Worm (Caenorhabditis elegans) whole organism, L2 larva: Measurements from ENCODE around the gene scl-1.
A peak's percentile ranks its signal among the peaks of the same experiment; 100 is the strongest.

Source experiments
- C34F6.9 ChIP-seq: fragments of 150-350 bp; optimal IDR thresholded peaks from 2 replicates; lab custom pipeline; 2014; ENCODE audit warnings: missing biosample characterization, missing genetic modification characterization
- F13H6.1 ChIP-seq: sonication (generic microtip); optimal IDR thresholded peaks from 2 replicates; lab custom pipeline; 2016; ENCODE audit warnings: missing genetic modification characterization, missing compliant biosample characterization
- Y55F3AM.14 ChIP-seq: fragments of 200-800 bp; sonication (Bioruptor generic); optimal IDR thresholded peaks from 2 replicates; lab custom pipeline; 2018; ENCODE audit warnings: mild to moderate bottlenecking, missing genetic modification characterization, missing compliant biosample characterization
- ZK546.5 ChIP-seq: sonication (generic microtip); optimal IDR thresholded peaks from 2 replicates; lab custom pipeline; 2017; ENCODE audit warnings: missing biosample characterization, missing genetic modification characterization
- alr-1 ChIP-seq: fragments of 150-350 bp; optimal IDR thresholded peaks from 2 replicates; lab custom pipeline; 2014; ENCODE audit warnings: missing biosample characterization, missing genetic modification characterization
- aly-2 ChIP-seq: fragments of 150-350 bp; optimal IDR thresholded peaks from 2 replicates; lab custom pipeline; 2014; ENCODE audit warnings: missing biosample characterization, missing genetic modification characterization
- blmp-1 ChIP-seq: sonication (generic microtip); optimal IDR thresholded peaks from 2 replicates; lab custom pipeline; 2017; ENCODE audit warnings: missing genetic modification characterization, mild to moderate bottlenecking, missing compliant biosample characterization, antibody characterized with exemption, moderate library complexity; ENCODE audit not compliant: insufficient read depth
- crh-2 ChIP-seq: sonication (generic microtip); optimal IDR thresholded peaks from 2 replicates; lab custom pipeline; 2017; ENCODE audit warnings: missing biosample characterization, missing genetic modification characterization
- egl-27 ChIP-seq: sonication (generic microtip); optimal IDR thresholded peaks from 3 replicates; lab custom pipeline; 2017; ENCODE audit warnings: missing biosample characterization, missing genetic modification reagents, missing genetic modification characterization
- fos-1 ChIP-seq: fragments of 150-350 bp; optimal IDR thresholded peaks from 2 replicates; lab custom pipeline; 2014; ENCODE audit warnings: missing biosample characterization, missing genetic modification characterization
- lin-13 ChIP-seq: fragments of 150-350 bp; optimal IDR thresholded peaks from 2 replicates; lab custom pipeline; 2014; ENCODE audit warnings: missing biosample characterization, missing genetic modification reagents, missing genetic modification characterization
- lin-39 ChIP-seq: fragments of 150-350 bp; optimal IDR thresholded peaks from 2 replicates; lab custom pipeline; 2014; ENCODE audit warnings: missing biosample characterization, missing genetic modification reagents, missing genetic modification characterization
- lsy-2 ChIP-seq, 2 experiments: fragments of 150-350 bp in 1 of 2; sonication (generic microtip) in 1 of 2; optimal IDR thresholded peaks; 2 replicates each; lab custom pipeline; 2014 to 2017; ENCODE audit warnings: missing biosample characterization in 2 of 2, missing genetic modification characterization in 2 of 2
- mab-5 ChIP-seq: fragments of 150-350 bp; optimal IDR thresholded peaks from 2 replicates; lab custom pipeline; 2014; ENCODE audit warnings: missing biosample characterization, missing genetic modification characterization
- mbf-1 ChIP-seq: sonication (generic microtip); optimal IDR thresholded peaks from 2 replicates; lab custom pipeline; 2017; ENCODE audit warnings: missing biosample characterization, missing genetic modification characterization
- mdl-1 ChIP-seq, 2 experiments: fragments of 150-350 bp in 1 of 2; sonication (generic microtip) in 1 of 2; optimal IDR thresholded peaks; 2 replicates each; lab custom pipeline; 2017; ENCODE audit warnings: missing biosample characterization in 2 of 2, missing genetic modification characterization in 2 of 2
- nhr-12 ChIP-seq: fragments of 150-350 bp; optimal IDR thresholded peaks from 2 replicates; lab custom pipeline; 2014; ENCODE audit warnings: missing biosample characterization, missing genetic modification characterization
- nhr-129 ChIP-seq: fragments of 150-350 bp; optimal IDR thresholded peaks from 2 replicates; lab custom pipeline; 2014; ENCODE audit warnings: missing biosample characterization, missing genetic modification characterization
- nhr-25 ChIP-seq: fragments of 150-350 bp; sonication (generic microtip); optimal IDR thresholded peaks from 3 replicates; lab custom pipeline; 2014; ENCODE audit warnings: missing biosample characterization, missing genetic modification characterization
- nhr-77 ChIP-seq: fragments of 150-350 bp; optimal IDR thresholded peaks from 2 replicates; lab custom pipeline; 2014; ENCODE audit warnings: missing biosample characterization, missing genetic modification characterization
- peb-1 ChIP-seq: fragments of 150-350 bp; optimal IDR thresholded peaks from 2 replicates; lab custom pipeline; 2014; ENCODE audit warnings: missing biosample characterization, missing genetic modification characterization
- sem-4 ChIP-seq: fragments of 150-350 bp; optimal IDR thresholded peaks from 2 replicates; lab custom pipeline; 2014; ENCODE audit warnings: missing biosample characterization, missing genetic modification reagents, missing genetic modification characterization
- sma-3 ChIP-seq: sonication (generic microtip); optimal IDR thresholded peaks from 2 replicates; lab custom pipeline; 2016; ENCODE audit warnings: missing genetic modification reagents, missing genetic modification characterization, missing compliant biosample characterization
- sma-9 ChIP-seq, 2 experiments: fragments of 150-350 bp in 1 of 2; sonication (generic microtip) in 1 of 2; optimal IDR thresholded peaks; 2 replicates each; lab custom pipeline; 2014 to 2016; ENCODE audit warnings: missing genetic modification characterization in 2 of 2, mild to moderate bottlenecking in 1 of 2, missing biosample characterization in 1 of 2, missing compliant biosample characterization in 1 of 2, missing genetic modification reagents in 1 of 2, moderate library complexity in 1 of 2
- snpc-4 ChIP-seq: fragments of 150-350 bp; optimal IDR thresholded peaks from 2 replicates; lab custom pipeline; 2014; ENCODE audit warnings: missing biosample characterization, missing genetic modification characterization
- unc-39 ChIP-seq: fragments of 150-350 bp; optimal IDR thresholded peaks from 2 replicates; lab custom pipeline; 2014; ENCODE audit warnings: missing biosample characterization, missing genetic modification characterization
- unc-55 ChIP-seq: fragments of 150-350 bp; sonication (generic microtip); optimal IDR thresholded peaks from 3 replicates; lab custom pipeline; 2014; ENCODE audit warnings: missing biosample characterization, missing genetic modification reagents, missing genetic modification characterization
- unc-62 ChIP-seq: fragments of 150-350 bp; optimal IDR thresholded peaks from 2 replicates; lab custom pipeline; 2014; ENCODE audit warnings: missing biosample characterization, missing genetic modification reagents, missing genetic modification characterization
- zag-1 ChIP-seq: fragments of 150-350 bp; optimal IDR thresholded peaks from 2 replicates; lab custom pipeline; 2014; ENCODE audit warnings: missing biosample characterization, missing genetic modification characterization
- ztf-1 ChIP-seq: fragments of 200-800 bp; sonication (Bioruptor generic); conservative IDR thresholded peaks from 2 replicates; pipeline ENCODE4 v1.3.6; 2022; ENCODE audit warnings: missing genetic modification characterization, missing compliant biosample characterization
- ztf-11 ChIP-seq: sonication (generic microtip); optimal IDR thresholded peaks from 2 replicates; lab custom pipeline; 2017; ENCODE audit warnings: missing biosample characterization, missing genetic modification characterization
- ztf-4 ChIP-seq: fragments of 150-350 bp; optimal IDR thresholded peaks from 2 replicates; lab custom pipeline; 2014; ENCODE audit warnings: missing biosample characterization, missing genetic modification characterization

scl-1 gene

DNA sequence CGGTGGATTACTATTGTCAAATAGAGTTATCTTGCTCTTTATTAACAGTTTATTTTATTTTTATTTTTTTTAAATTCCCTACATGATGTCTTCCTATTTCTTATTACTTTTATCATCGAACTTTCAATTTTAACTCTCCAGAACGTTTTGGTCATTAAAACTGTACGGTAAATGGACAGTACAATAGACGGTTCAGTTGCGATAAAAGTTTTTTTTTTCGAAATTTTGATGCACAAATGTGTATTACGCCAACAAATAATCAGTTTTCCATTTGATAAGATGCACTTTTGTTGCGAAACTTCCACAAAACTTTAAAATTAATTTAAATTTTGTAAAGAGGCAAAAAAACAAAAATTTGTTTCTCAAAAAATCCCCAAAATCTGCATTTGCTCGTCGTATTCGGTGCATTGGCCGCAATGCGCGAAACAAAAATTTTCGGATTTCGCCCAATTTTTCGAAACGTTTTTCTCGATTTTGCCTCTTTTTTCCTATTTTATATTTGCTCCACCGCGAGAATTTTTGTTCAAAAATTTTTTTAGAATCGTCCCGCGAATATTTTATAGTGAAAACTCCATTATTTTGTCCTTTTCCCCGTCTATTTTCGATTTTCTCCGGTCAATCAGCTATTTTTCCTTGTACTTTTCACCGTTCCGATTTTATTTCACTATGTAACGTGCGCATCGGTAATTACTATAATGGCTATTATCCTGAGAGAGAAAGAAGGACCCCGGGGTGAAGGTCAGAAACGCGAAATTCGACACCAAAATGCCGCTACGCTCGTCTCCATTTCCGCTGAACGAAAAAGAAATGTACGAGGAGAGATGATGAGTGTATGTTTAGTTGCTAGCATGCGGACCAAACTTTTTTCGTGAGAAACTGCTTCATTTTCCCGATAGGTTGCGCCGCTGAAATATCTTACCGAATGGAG is 27.1 kb upstream of the scl-1 start:
- TF ChIP-seq sma-3 (GFP tag; lab: Kevin White, UChicago) (no peak), C34F6.9 (tag; lab: Kevin White, UChicago) (peak; percentile 4), fos-1 (tag; lab: Kevin White, UChicago) (peak; percentile 16)
- TF ChIP-seq, all 48 proteins: peak for 2

DNA sequence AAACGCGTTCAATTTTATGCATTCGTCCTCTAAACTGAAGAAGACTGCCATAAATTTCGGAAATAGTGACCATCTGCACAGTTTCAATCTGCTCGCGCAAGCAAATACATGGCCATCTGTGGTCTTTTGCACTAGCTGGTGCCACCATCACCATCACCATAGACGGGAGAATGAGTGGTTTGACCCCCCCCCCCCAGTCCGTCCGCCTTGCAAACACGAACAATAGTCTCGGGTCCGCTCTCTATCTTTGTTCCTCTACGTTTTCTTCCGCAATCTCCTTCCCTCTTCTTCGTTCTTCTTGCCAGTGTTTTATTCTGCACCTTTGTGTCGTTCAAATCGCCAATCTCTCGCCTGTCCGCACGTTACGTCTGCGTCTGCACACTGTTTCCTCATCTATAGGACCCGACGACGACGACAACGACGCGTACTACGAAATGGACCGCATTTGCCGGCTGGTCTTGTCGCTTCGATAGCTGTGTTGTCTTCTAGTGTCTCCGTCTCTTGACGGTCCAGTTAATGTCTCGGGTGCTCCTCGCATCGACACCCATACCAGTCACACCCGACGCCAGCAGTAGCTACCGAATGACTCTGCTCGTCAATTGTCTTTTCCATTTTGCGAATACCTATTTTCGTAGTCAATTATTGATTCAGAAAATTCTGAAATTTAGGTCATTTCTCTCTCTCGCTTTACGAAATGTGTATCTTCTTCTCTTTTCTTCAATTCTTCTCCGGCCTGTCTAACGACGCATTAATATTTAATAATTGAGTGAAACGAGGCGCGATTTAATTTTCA is 26.3 kb upstream of the scl-1 start:
- TF ChIP-seq nhr-25 (tag; lab: Kevin White, UChicago) (no peak), nhr-12 (tag; lab: Kevin White, UChicago) (no peak), peb-1 (tag; lab: Kevin White, UChicago) (no peak), unc-55 (peak; percentile 22), blmp-1 (no peak), aly-2 (tag; lab: Kevin White, UChicago) (no peak), unc-62 (GFP tag; lab: Kevin White, UChicago) (no peak), mdl-1 (tag; optimal IDR thresholded peaks at IDR 0.05; lab: Kevin White, UChicago) (no peak), mbf-1 (tag; lab: Kevin White, UChicago) (no peak), alr-1 (no peak), sem-4 (tag; lab: Kevin White, UChicago) (no peak), nhr-77 (tag; lab: Kevin White, UChicago) (no peak), nhr-129 (tag; lab: Kevin White, UChicago) (peak; percentile 83), F13H6.1 (peak; percentile 21), ztf-11 (tag; lab: Kevin White, UChicago) (no peak), sma-9 (GFP tag; optimal IDR thresholded peaks at IDR 0.05; lab: Kevin White, UChicago) (peak; percentile 21), sma-9 (tag; optimal IDR thresholded peaks at IDR 0.05; lab: Kevin White, UChicago) (no peak), lin-39 (tag; lab: Kevin White, UChicago) (no peak), lin-13 (GFP tag; lab: Kevin White, UChicago) (no peak), zag-1 (peak; percentile 51), snpc-4 (no peak), unc-39 (tag; lab: Kevin White, UChicago) (no peak)

ce11 chrIV:13030467-13031299 is 25.4 kb upstream of the scl-1 start:
- TF ChIP-seq F13H6.1 (no peak), nhr-25 (tag; lab: Kevin White, UChicago) (peak; percentile 8), mab-5 (tag; lab: Kevin White, UChicago) (no peak), crh-2 (no peak), ZK546.5 (tag; lab: Kevin White, UChicago) (no peak), unc-62 (GFP tag; lab: Kevin White, UChicago) (no peak), sma-9 (GFP tag; optimal IDR thresholded peaks at IDR 0.05; lab: Kevin White, UChicago) (no peak), sma-9 (tag; optimal IDR thresholded peaks at IDR 0.05; lab: Kevin White, UChicago) (no peak), ztf-4 (tag; lab: Kevin White, UChicago) (peak; percentile 5), lsy-2 (tag; optimal IDR thresholded peaks at IDR 0.05; lab: Kevin White, UChicago) (no peak), ztf-1 (no peak), egl-27 (no peak), mdl-1 (tag; optimal IDR thresholded peaks at IDR 0.05; lab: Kevin White, UChicago) (no peak), sma-3 (GFP tag; lab: Kevin White, UChicago) (no peak)

DNA sequence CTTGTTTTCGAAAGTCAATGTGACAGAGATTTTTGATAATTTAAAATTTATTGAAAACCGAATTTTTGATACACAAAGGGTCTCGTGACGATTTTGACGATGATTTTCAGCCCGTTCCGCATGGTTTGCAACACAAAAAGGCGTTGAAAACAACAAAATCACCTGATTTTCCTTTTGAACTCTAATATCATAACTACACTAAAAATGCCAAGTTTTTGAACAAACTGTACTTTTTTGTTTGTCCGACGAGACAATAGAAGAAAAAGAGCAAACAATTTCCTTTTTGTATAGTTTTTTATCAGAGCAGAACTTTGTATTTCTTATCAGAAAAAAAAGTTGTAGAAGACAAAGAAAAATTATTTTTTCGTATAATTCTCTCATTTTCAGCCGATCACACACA is 24.0 kb upstream of the scl-1 start:
- TF ChIP-seq Y55F3AM.14 (GFP tag; lab: Kevin White, UChicago), result no peak
- peak; percentile 19 for TF ChIP-seq nhr-129 (tag; lab: Kevin White, UChicago)
